Worm (Caenorhabditis elegans) whole organism, L4 larva: ENCODE results near the gene srxa-8.

Source experiments
- F37D6.2 ChIP-seq: sonication (generic microtip); optimal IDR thresholded peaks from 2 replicates; lab custom pipeline; 2016; ENCODE audit warnings: mild to moderate bottlenecking, missing genetic modification characterization, missing compliant biosample characterization
- R02D3.7 ChIP-seq: fragments of 150-350 bp; sonication (generic microtip); optimal IDR thresholded peaks from 3 replicates; lab custom pipeline; 2014; ENCODE audit warnings: missing biosample characterization, missing genetic modification characterization
- ZK337.2 ChIP-seq: fragments of 200-800 bp; sonication (Bioruptor generic); IDR thresholded peaks from 2 replicates; pipeline ENCODE4 v1.3.6; 2022; ENCODE audit warnings: missing genetic modification reagents, missing genetic modification characterization, missing compliant biosample characterization
- ZK546.5 ChIP-seq, 2 experiments: sonication (generic microtip); optimal IDR thresholded peaks; 2 replicates each; lab custom pipeline; 2017; ENCODE audit warnings: missing biosample characterization in 2 of 2, missing genetic modification characterization in 2 of 2
- aha-1 ChIP-seq: fragments of 150-350 bp; peaks from one replicate; lab custom pipeline; 2014; ENCODE audit warnings: missing biosample characterization, missing genetic modification characterization
- attf-4 ChIP-seq: sonication (generic microtip); optimal IDR thresholded peaks from 3 replicates; lab custom pipeline; 2017; ENCODE audit warnings: missing biosample characterization, missing genetic modification characterization
- ceh-32 ChIP-seq: sonication (generic microtip); optimal IDR thresholded peaks from 2 replicates; lab custom pipeline; 2016; ENCODE audit warnings: mild to moderate bottlenecking, missing genetic modification characterization, missing compliant biosample characterization; ENCODE audit not compliant: poor library complexity
- ceh-82 ChIP-seq: sonication (generic microtip); optimal IDR thresholded peaks from 2 replicates; lab custom pipeline; 2017; ENCODE audit warnings: missing biosample characterization, missing genetic modification characterization
- daf-16 ChIP-seq, 3 experiments: sonication (generic microtip); optimal IDR thresholded peaks; 2 replicates each; lab custom pipeline; 2016 to 2017; ENCODE audit warnings: missing genetic modification characterization in 3 of 3, missing genetic modification reagents in 3 of 3, mild to moderate bottlenecking in 2 of 3, missing compliant biosample characterization in 2 of 3, missing biosample characterization in 1 of 3, moderate library complexity in 1 of 3
- daf-19 ChIP-seq: fragments of 200-800 bp; sonication (Bioruptor generic); conservative IDR thresholded peaks from 2 replicates; pipeline ENCODE4 v1.3.6; 2022; ENCODE audit warnings: missing genetic modification characterization, missing compliant biosample characterization
- daf-8 ChIP-seq: fragments of 200-800 bp; sonication (Bioruptor generic); IDR thresholded peaks from 2 replicates; pipeline ENCODE4 v1.3.6; 2022; ENCODE audit warnings: missing genetic modification characterization, missing compliant biosample characterization
- dmd-6 ChIP-seq: fragments of 200-800 bp; sonication (Bioruptor generic); IDR thresholded peaks from 2 replicates; pipeline ENCODE4 v1.3.6; 2022; ENCODE audit warnings: missing genetic modification reagents, missing genetic modification characterization, missing compliant biosample characterization
- dmd-9 ChIP-seq: fragments of 200-800 bp; sonication (Bioruptor generic); IDR thresholded peaks from 2 replicates; pipeline ENCODE4 v1.3.6; 2022; ENCODE audit warnings: missing genetic modification reagents, missing genetic modification characterization, missing compliant biosample characterization
- dve-1 ChIP-seq: sonication (generic microtip); optimal IDR thresholded peaks from 2 replicates; lab custom pipeline; 2017; ENCODE audit warnings: antibody characterized with exemption, mild to moderate bottlenecking, missing genetic modification characterization, missing compliant biosample characterization; ENCODE audit not compliant: insufficient read depth
- egl-43 ChIP-seq: fragments of 200-800 bp; sonication (Bioruptor generic); IDR thresholded peaks from 2 replicates; pipeline ENCODE4 v1.3.6; 2022; ENCODE audit warnings: missing genetic modification reagents, missing genetic modification characterization, missing compliant biosample characterization
- fkh-10 ChIP-seq: fragments of 150-350 bp; optimal IDR thresholded peaks from 2 replicates; lab custom pipeline; 2014; ENCODE audit warnings: missing biosample characterization, missing genetic modification reagents, missing genetic modification characterization
- gei-8 ChIP-seq: fragments of 200-800 bp; sonication (Bioruptor generic); optimal IDR thresholded peaks from 2 replicates; lab custom pipeline; 2018; ENCODE audit warnings: mild to moderate bottlenecking, missing genetic modification characterization, missing compliant biosample characterization
- hif-1 ChIP-seq, 2 experiments: sonication (generic microtip); optimal IDR thresholded peaks; 2 replicates each; lab custom pipeline; 2016 to 2017; ENCODE audit warnings: missing compliant biosample characterization in 2 of 2, missing genetic modification characterization in 2 of 2, missing genetic modification reagents in 2 of 2, missing genotype in 2 of 2, mild to moderate bottlenecking in 1 of 2
- hlh-11 ChIP-seq: fragments of 200-800 bp; sonication (Bioruptor generic); optimal IDR thresholded peaks from 2 replicates; lab custom pipeline; 2018; ENCODE audit warnings: mild to moderate bottlenecking, missing genetic modification characterization, missing compliant biosample characterization
- hlh-30 ChIP-seq: sonication (generic microtip); optimal IDR thresholded peaks from 2 replicates; lab custom pipeline; 2017; ENCODE audit warnings: antibody characterized with exemption, mild to moderate bottlenecking, missing genetic modification characterization, missing compliant biosample characterization; ENCODE audit not compliant: insufficient read depth
- hmg-1.1 ChIP-seq: fragments of 200-800 bp; sonication (Bioruptor generic); IDR thresholded peaks from 2 replicates; pipeline ENCODE4 v1.3.6; 2022; ENCODE audit warnings: missing genetic modification reagents, missing genetic modification characterization, missing compliant biosample characterization
- lin-29 ChIP-seq: fragments of 200-800 bp; sonication (Bioruptor generic); IDR thresholded peaks from 2 replicates; pipeline ENCODE4 v1.3.6; 2022; ENCODE audit warnings: missing genetic modification reagents, missing genetic modification characterization, missing compliant biosample characterization
- lin-38 ChIP-seq: fragments of 200-800 bp; sonication (Bioruptor generic); IDR thresholded peaks from 2 replicates; pipeline ENCODE4 v1.3.6; 2022; ENCODE audit warnings: missing genetic modification reagents, missing genetic modification characterization, missing compliant biosample characterization
- lir-3 ChIP-seq: sonication (generic microtip); optimal IDR thresholded peaks from 2 replicates; lab custom pipeline; 2016; ENCODE audit warnings: mild to moderate bottlenecking, missing genetic modification characterization, missing compliant biosample characterization
- lsy-2 ChIP-seq, 2 experiments: fragments of 150-350 bp in 1 of 2; sonication (generic microtip) in 1 of 2; optimal IDR thresholded peaks; 2 replicates each; lab custom pipeline; 2014 to 2017; ENCODE audit warnings: missing biosample characterization in 2 of 2, missing genetic modification characterization in 2 of 2
- mdl-1 ChIP-seq, 2 experiments: fragments of 150-350 bp in 1 of 2; sonication (generic microtip) in 1 of 2; optimal IDR thresholded peaks; 2 replicates each; lab custom pipeline; 2014 to 2017; ENCODE audit warnings: missing biosample characterization in 2 of 2, missing genetic modification characterization in 2 of 2
- mes-2 ChIP-seq: sonication (generic microtip); optimal IDR thresholded peaks from 2 replicates; lab custom pipeline; 2016; ENCODE audit warnings: missing genotype, mild to moderate bottlenecking, missing genetic modification characterization, missing compliant biosample characterization; ENCODE audit not compliant: poor library complexity, severe bottlenecking
- mxl-3 ChIP-seq: fragments of 200-800 bp; sonication (Bioruptor generic); optimal IDR thresholded peaks from 2 replicates; lab custom pipeline; 2018; ENCODE audit warnings: mild to moderate bottlenecking, missing genetic modification characterization, missing compliant biosample characterization
- nhr-10 ChIP-seq: fragments of 150-350 bp; optimal IDR thresholded peaks from 2 replicates; lab custom pipeline; 2014; ENCODE audit warnings: missing biosample characterization, missing genetic modification characterization
- nhr-11 ChIP-seq: fragments of 150-350 bp; optimal IDR thresholded peaks from 2 replicates; lab custom pipeline; 2014; ENCODE audit warnings: missing biosample characterization, missing genetic modification characterization
- nhr-237 ChIP-seq: sonication (generic microtip); optimal IDR thresholded peaks from 2 replicates; lab custom pipeline; 2017; ENCODE audit warnings: missing biosample characterization, missing genetic modification characterization
- nhr-25 ChIP-seq: sonication (generic microtip); optimal IDR thresholded peaks from 2 replicates; lab custom pipeline; 2017; ENCODE audit warnings: missing genetic modification characterization, mild to moderate bottlenecking, missing compliant biosample characterization, antibody characterized with exemption, moderate library complexity, borderline replicate concordance; ENCODE audit not compliant: insufficient read depth
- nhr-28 ChIP-seq: fragments of 150-350 bp; optimal IDR thresholded peaks from 2 replicates; lab custom pipeline; 2014; ENCODE audit warnings: missing biosample characterization, missing genetic modification characterization
- nhr-76 ChIP-seq: fragments of 150-350 bp; optimal IDR thresholded peaks from 2 replicates; lab custom pipeline; 2014; ENCODE audit warnings: missing biosample characterization, missing genetic modification characterization
- nhr-77 ChIP-seq: fragments of 150-350 bp; optimal IDR thresholded peaks from 2 replicates; lab custom pipeline; 2014; ENCODE audit warnings: missing biosample characterization, missing genetic modification characterization
- pha-4 ChIP-seq, 2 experiments: fragments of 150-350 bp in 1 of 2; fragments of 200-800 bp in 1 of 2; sonication (Bioruptor generic) in 1 of 2; IDR thresholded peaks in 1 of 2; optimal IDR thresholded peaks in 1 of 2; 2 replicates each; pipeline versions ENCODE4 v1.3.6 to Lab custom; 2014 to 2022; ENCODE audit warnings: missing genetic modification characterization in 2 of 2, missing genetic modification reagents in 2 of 2, missing biosample characterization in 1 of 2, missing compliant biosample characterization in 1 of 2
- php-3 ChIP-seq: fragments of 200-800 bp; sonication (Bioruptor generic); IDR thresholded peaks from 2 replicates; pipeline ENCODE4 v1.3.6; 2022; ENCODE audit warnings: missing genetic modification reagents, missing genetic modification characterization, missing compliant biosample characterization
- pqm-1 ChIP-seq: sonication (generic microtip); optimal IDR thresholded peaks from 2 replicates; lab custom pipeline; 2017; ENCODE audit warnings: missing biosample characterization, missing genetic modification characterization
- saeg-2 ChIP-seq: fragments of 200-800 bp; sonication (Bioruptor generic); IDR thresholded peaks from 2 replicates; pipeline ENCODE4 v1.3.6; 2022; ENCODE audit warnings: missing genetic modification reagents, missing genetic modification characterization, missing compliant biosample characterization
- sdz-12 ChIP-seq: fragments of 200-800 bp; sonication (Bioruptor generic); optimal IDR thresholded peaks from 2 replicates; lab custom pipeline; 2018; ENCODE audit warnings: mild to moderate bottlenecking, missing genetic modification characterization, missing compliant biosample characterization
- set-16 ChIP-seq: fragments of 200-800 bp; sonication (Bioruptor generic); IDR thresholded peaks from 2 replicates; pipeline ENCODE4 v1.3.6; 2022; ENCODE audit warnings: missing genetic modification reagents, missing genetic modification characterization, missing compliant biosample characterization
- snpc-1.2 ChIP-seq: fragments of 200-800 bp; sonication (Bioruptor generic); IDR thresholded peaks from 2 replicates; pipeline ENCODE4 v1.3.6; 2022; ENCODE audit warnings: missing genetic modification reagents, missing genetic modification characterization, missing compliant biosample characterization
- snpc-4 ChIP-seq: fragments of 150-350 bp; optimal IDR thresholded peaks from 2 replicates; lab custom pipeline; 2014; ENCODE audit warnings: missing biosample characterization, missing genetic modification characterization
- spr-1 ChIP-seq: sonication (generic microtip); optimal IDR thresholded peaks from 2 replicates; lab custom pipeline; 2016; ENCODE audit warnings: mild to moderate bottlenecking, missing genetic modification characterization, missing compliant biosample characterization
- tra-1 ChIP-seq: fragments of 200-800 bp; sonication (Bioruptor generic); IDR thresholded peaks from 2 replicates; pipeline ENCODE4 v1.3.6; 2022; ENCODE audit warnings: missing genetic modification reagents, missing genetic modification characterization, missing compliant biosample characterization
- unc-62 ChIP-seq, 3 experiments: fragments of 150-350 bp in 1 of 3; sonication (generic microtip); optimal IDR thresholded peaks in 2 of 3; peaks in 1 of 3; 1 replicate in 1 of 3; 2 replicates in 2 of 3; lab custom pipeline; 2014 to 2017; ENCODE audit warnings: missing biosample characterization in 3 of 3, missing genetic modification characterization in 3 of 3, missing genetic modification reagents in 3 of 3, missing genotype in 1 of 3
- zag-1 ChIP-seq: fragments of 150-350 bp; optimal IDR thresholded peaks from 2 replicates; lab custom pipeline; 2014; ENCODE audit warnings: missing biosample characterization, missing genetic modification characterization
- zfp-2 ChIP-seq: sonication (generic microtip); optimal IDR thresholded peaks from 2 replicates; lab custom pipeline; 2016; ENCODE audit warnings: mild to moderate bottlenecking, missing genetic modification characterization, missing compliant biosample characterization
- ztf-11 ChIP-seq: fragments of 150-350 bp; optimal IDR thresholded peaks from 2 replicates; lab custom pipeline; 2014; ENCODE audit warnings: missing biosample characterization, missing genetic modification characterization

The srxa-8 gene

DNA sequence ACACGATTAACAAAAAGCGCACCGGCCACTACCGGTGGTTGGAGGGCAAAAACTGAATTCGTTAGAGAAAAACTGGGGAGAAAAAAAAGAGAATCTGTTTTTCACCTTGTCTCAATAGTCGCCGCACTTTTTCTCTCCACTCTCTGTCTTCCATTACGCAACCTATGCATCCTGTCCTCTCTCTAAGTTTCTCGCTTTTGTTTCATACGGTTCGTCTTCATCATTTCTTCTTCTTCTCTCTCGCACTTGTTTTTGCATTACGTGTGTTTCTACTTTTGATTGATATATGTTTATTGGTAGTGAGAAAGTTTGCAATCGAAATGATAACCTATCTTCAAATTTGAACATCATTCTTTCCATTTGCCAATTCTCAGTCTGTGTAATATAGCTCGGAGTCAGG, 11.9 kb upstream of the srxa-8 start:
- TF ChIP-seq dmd-9 = no peak
- no peak for TF ChIP-seq F37D6.2 (tag; lab: Kevin White, UChicago)
- no peak for TF ChIP-seq snpc-4 (tag; lab: Kevin White, UChicago)
- no peak for TF ChIP-seq ZK337.2 (GFP tag; lab: Robert Waterston, UW)
- no peak for TF ChIP-seq daf-19
- TF ChIP-seq php-3 (GFP tag; lab: Robert Waterston, UW) = peak; percentile 46; the same call in 1 of the 2 replicates
- peak; percentile 16 for TF ChIP-seq mxl-3
- no peak for TF ChIP-seq ceh-32 (tag; lab: Kevin White, UChicago)
- no peak for TF ChIP-seq egl-43 (GFP tag; lab: Robert Waterston, UW)
- TF ChIP-seq gei-8 (GFP tag; lab: Kevin White, UChicago) = no peak
- TF ChIP-seq set-16 = no peak
- TF ChIP-seq lin-29 = no peak
- TF ChIP-seq dve-1 (tag; lab: Kevin White, UChicago) = peak; percentile 37
- no peak for TF ChIP-seq aha-1
- TF ChIP-seq lin-38 (GFP tag; lab: Robert Waterston, UW) = no peak
- TF ChIP-seq nhr-10 = peak; percentile 2
- TF ChIP-seq hmg-1.1 (GFP tag; lab: Robert Waterston, UW) = no peak
- no peak for TF ChIP-seq ceh-82 (tag; lab: Kevin White, UChicago)
- no peak for TF ChIP-seq pha-4 (GFP tag; IDR thresholded peaks at IDR 0.05; lab: Robert Waterston, UW)
- no peak for TF ChIP-seq pha-4 (tag; optimal IDR thresholded peaks at IDR 0.05; lab: Kevin White, UChicago)
- peak; percentile 0 for TF ChIP-seq pqm-1 (tag; lab: Kevin White, UChicago)
- TF ChIP-seq zag-1 (tag; lab: Kevin White, UChicago) = no peak
- peak; percentile 79 for TF ChIP-seq nhr-28
- no peak for TF ChIP-seq tra-1
- no peak for TF ChIP-seq nhr-76
- no peak for TF ChIP-seq spr-1 (tag; lab: Kevin White, UChicago)
- TF ChIP-seq lsy-2 (tag; optimal IDR thresholded peaks at IDR 0.05; lab: Kevin White, UChicago) = peak in 1 of 2 experiments; percentile 39
- no peak for TF ChIP-seq attf-4 (tag; lab: Kevin White, UChicago)
- TF ChIP-seq sdz-12 (GFP tag; lab: Kevin White, UChicago) = no peak
- TF ChIP-seq hif-1 (tag; optimal IDR thresholded peaks at IDR 0.05; lab: Kevin White, UChicago) = no peak
- TF ChIP-seq fkh-10 (GFP tag; lab: Kevin White, UChicago) = no peak
- no peak for TF ChIP-seq zfp-2 (tag; lab: Kevin White, UChicago)
- peak; percentile 44 for TF ChIP-seq hlh-30 (tag; lab: Kevin White, UChicago)
- TF ChIP-seq mdl-1 (tag; optimal IDR thresholded peaks at IDR 0.05; lab: Kevin White, UChicago) = peak in 1 of 2 experiments; percentile 57
- peak; percentile 50 for TF ChIP-seq nhr-11 (tag; lab: Kevin White, UChicago)
- no peak for TF ChIP-seq ztf-11
- peak; percentile 50 for TF ChIP-seq nhr-25 (tag; lab: Kevin White, UChicago)
- TF ChIP-seq daf-16 (GFP tag; optimal IDR thresholded peaks at IDR 0.05; lab: Kevin White, UChicago) = no peak
- TF ChIP-seq daf-16 (tag; optimal IDR thresholded peaks at IDR 0.05; lab: Kevin White, UChicago) = peak; percentile 62
- no peak for TF ChIP-seq saeg-2 (GFP tag; lab: Robert Waterston, UW)
- no peak for TF ChIP-seq daf-8 (GFP tag; lab: Robert Waterston, UW)
- no peak for TF ChIP-seq lir-3
- no peak for TF ChIP-seq R02D3.7 (tag; lab: Kevin White, UChicago)
- no peak for TF ChIP-seq nhr-237 (tag; lab: Kevin White, UChicago)
- peak; percentile 6 for TF ChIP-seq nhr-77 (tag; lab: Kevin White, UChicago)
- TF ChIP-seq ZK546.5 (tag; optimal IDR thresholded peaks at IDR 0.05; lab: Kevin White, UChicago) = no peak
- TF ChIP-seq dmd-6 (GFP tag; lab: Robert Waterston, UW) = peak; percentile 31; the same call in 1 of the 2 replicates
- TF ChIP-seq snpc-1.2 (GFP tag; lab: Robert Waterston, UW) = no peak
- peak; percentile 33 for TF ChIP-seq mes-2 (tag; lab: Kevin White, UChicago)
- peak; percentile 79 for TF ChIP-seq hlh-11
- peak in 1 of 2 experiments; percentile 97 for TF ChIP-seq unc-62 (GFP tag; optimal IDR thresholded peaks at IDR 0.05 in 1 of 2; lab: Kevin White, UChicago)
- no peak for TF ChIP-seq unc-62 (tag; optimal IDR thresholded peaks at IDR 0.05; lab: Kevin White, UChicago)
